Worm (Caenorhabditis elegans) whole organism, L4 larva: ENCODE results near the gene K09E3.7.

Source experiments
- F37D6.2 ChIP-seq: sonication (generic microtip); optimal IDR thresholded peaks from 2 replicates; lab custom pipeline; 2016; ENCODE audit warnings: mild to moderate bottlenecking, missing genetic modification characterization, missing compliant biosample characterization
- F49E8.2 ChIP-seq: sonication (generic microtip); optimal IDR thresholded peaks from 2 replicates; lab custom pipeline; 2016; ENCODE audit warnings: missing compliant biosample characterization, mild to moderate bottlenecking, missing genetic modification characterization, borderline replicate concordance
- T26A8.4 ChIP-seq: fragments of 200-800 bp; sonication (Bioruptor generic); IDR thresholded peaks from 2 replicates; pipeline ENCODE4 v1.3.6; 2022; ENCODE audit warnings: missing genetic modification characterization, missing compliant biosample characterization
- aha-1 ChIP-seq: fragments of 150-350 bp; peaks from one replicate; lab custom pipeline; 2014; ENCODE audit warnings: missing biosample characterization, missing genetic modification characterization
- ceh-28 ChIP-seq: fragments of 150-350 bp; optimal IDR thresholded peaks from 2 replicates; lab custom pipeline; 2014; ENCODE audit warnings: missing biosample characterization, missing genetic modification reagents, missing genetic modification characterization
- daf-16 ChIP-seq, 3 experiments: sonication (generic microtip); optimal IDR thresholded peaks; 2 replicates each; lab custom pipeline; 2016 to 2017; ENCODE audit warnings: missing genetic modification characterization in 3 of 3, missing genetic modification reagents in 3 of 3, mild to moderate bottlenecking in 2 of 3, missing compliant biosample characterization in 2 of 3, missing biosample characterization in 1 of 3, moderate library complexity in 1 of 3
- dmd-6 ChIP-seq: fragments of 200-800 bp; sonication (Bioruptor generic); IDR thresholded peaks from 2 replicates; pipeline ENCODE4 v1.3.6; 2022; ENCODE audit warnings: missing genetic modification reagents, missing genetic modification characterization, missing compliant biosample characterization
- dmd-8 ChIP-seq: fragments of 200-800 bp; sonication (Bioruptor generic); IDR thresholded peaks from 2 replicates; pipeline ENCODE4 v1.3.6; 2022; ENCODE audit warnings: missing genetic modification characterization, missing compliant biosample characterization
- dve-1 ChIP-seq: sonication (generic microtip); optimal IDR thresholded peaks from 2 replicates; lab custom pipeline; 2017; ENCODE audit warnings: antibody characterized with exemption, mild to moderate bottlenecking, missing genetic modification characterization, missing compliant biosample characterization; ENCODE audit not compliant: insufficient read depth
- egl-27 ChIP-seq: sonication (generic microtip); optimal IDR thresholded peaks from 3 replicates; lab custom pipeline; 2017; ENCODE audit warnings: missing biosample characterization, missing genetic modification reagents, missing genetic modification characterization
- fos-1 ChIP-seq: fragments of 150-350 bp; optimal IDR thresholded peaks from 2 replicates; lab custom pipeline; 2014; ENCODE audit warnings: missing biosample characterization, missing genetic modification characterization
- hif-1 ChIP-seq, 2 experiments: sonication (generic microtip); optimal IDR thresholded peaks; 2 replicates each; lab custom pipeline; 2016 to 2017; ENCODE audit warnings: missing compliant biosample characterization in 2 of 2, missing genetic modification characterization in 2 of 2, missing genetic modification reagents in 2 of 2, missing genotype in 2 of 2, mild to moderate bottlenecking in 1 of 2
- hlh-11 ChIP-seq: fragments of 200-800 bp; sonication (Bioruptor generic); optimal IDR thresholded peaks from 2 replicates; lab custom pipeline; 2018; ENCODE audit warnings: mild to moderate bottlenecking, missing genetic modification characterization, missing compliant biosample characterization
- hlh-30 ChIP-seq: sonication (generic microtip); optimal IDR thresholded peaks from 2 replicates; lab custom pipeline; 2017; ENCODE audit warnings: antibody characterized with exemption, mild to moderate bottlenecking, missing genetic modification characterization, missing compliant biosample characterization; ENCODE audit not compliant: insufficient read depth
- hmg-1.1 ChIP-seq: fragments of 200-800 bp; sonication (Bioruptor generic); IDR thresholded peaks from 2 replicates; pipeline ENCODE4 v1.3.6; 2022; ENCODE audit warnings: missing genetic modification reagents, missing genetic modification characterization, missing compliant biosample characterization
- jun-1 ChIP-seq: fragments of 150-350 bp; optimal IDR thresholded peaks from 2 replicates; lab custom pipeline; 2014; ENCODE audit warnings: missing biosample characterization, missing genetic modification reagents, missing genetic modification characterization
- lin-13 ChIP-seq: fragments of 150-350 bp; optimal IDR thresholded peaks from 2 replicates; lab custom pipeline; 2014; ENCODE audit warnings: missing biosample characterization, missing genetic modification reagents, missing genetic modification characterization
- lin-38 ChIP-seq: fragments of 200-800 bp; sonication (Bioruptor generic); IDR thresholded peaks from 2 replicates; pipeline ENCODE4 v1.3.6; 2022; ENCODE audit warnings: missing genetic modification reagents, missing genetic modification characterization, missing compliant biosample characterization
- mdl-1 ChIP-seq, 2 experiments: fragments of 150-350 bp in 1 of 2; sonication (generic microtip) in 1 of 2; optimal IDR thresholded peaks; 2 replicates each; lab custom pipeline; 2014 to 2017; ENCODE audit warnings: missing biosample characterization in 2 of 2, missing genetic modification characterization in 2 of 2
- mep-1 ChIP-seq: fragments of 150-350 bp; sonication (generic microtip); optimal IDR thresholded peaks from 3 replicates; lab custom pipeline; 2014; ENCODE audit warnings: missing biosample characterization, missing genetic modification characterization
- mxl-2 ChIP-seq: fragments of 200-800 bp; sonication (Bioruptor generic); conservative IDR thresholded peaks from 2 replicates; pipeline ENCODE4 v1.3.6; 2022; ENCODE audit warnings: missing genetic modification reagents, missing genetic modification characterization, missing compliant biosample characterization
- nhr-102 ChIP-seq: sonication (generic microtip); optimal IDR thresholded peaks from 2 replicates; lab custom pipeline; 2016; ENCODE audit warnings: mild to moderate bottlenecking, missing genetic modification characterization, moderate library complexity, missing compliant biosample characterization
- nhr-11 ChIP-seq: fragments of 150-350 bp; optimal IDR thresholded peaks from 2 replicates; lab custom pipeline; 2014; ENCODE audit warnings: missing biosample characterization, missing genetic modification characterization
- nhr-25 ChIP-seq: sonication (generic microtip); optimal IDR thresholded peaks from 2 replicates; lab custom pipeline; 2017; ENCODE audit warnings: missing genetic modification characterization, mild to moderate bottlenecking, missing compliant biosample characterization, antibody characterized with exemption, moderate library complexity, borderline replicate concordance; ENCODE audit not compliant: insufficient read depth
- nhr-28 ChIP-seq: fragments of 150-350 bp; optimal IDR thresholded peaks from 2 replicates; lab custom pipeline; 2014; ENCODE audit warnings: missing biosample characterization, missing genetic modification characterization
- nhr-6 ChIP-seq: fragments of 150-350 bp; optimal IDR thresholded peaks from 2 replicates; lab custom pipeline; 2014; ENCODE audit warnings: missing biosample characterization, missing genetic modification characterization
- php-3 ChIP-seq: fragments of 200-800 bp; sonication (Bioruptor generic); IDR thresholded peaks from 2 replicates; pipeline ENCODE4 v1.3.6; 2022; ENCODE audit warnings: missing genetic modification reagents, missing genetic modification characterization, missing compliant biosample characterization
- pqm-1 ChIP-seq: sonication (generic microtip); optimal IDR thresholded peaks from 2 replicates; lab custom pipeline; 2017; ENCODE audit warnings: missing biosample characterization, missing genetic modification characterization
- rbr-2 ChIP-seq: sonication (generic microtip); optimal IDR thresholded peaks from 2 replicates; lab custom pipeline; 2016; ENCODE audit warnings: missing genotype, missing genetic modification characterization, missing compliant biosample characterization
- sdz-12 ChIP-seq: fragments of 200-800 bp; sonication (Bioruptor generic); optimal IDR thresholded peaks from 2 replicates; lab custom pipeline; 2018; ENCODE audit warnings: mild to moderate bottlenecking, missing genetic modification characterization, missing compliant biosample characterization
- tra-1 ChIP-seq: fragments of 200-800 bp; sonication (Bioruptor generic); IDR thresholded peaks from 2 replicates; pipeline ENCODE4 v1.3.6; 2022; ENCODE audit warnings: missing genetic modification reagents, missing genetic modification characterization, missing compliant biosample characterization
- zag-1 ChIP-seq: fragments of 150-350 bp; optimal IDR thresholded peaks from 2 replicates; lab custom pipeline; 2014; ENCODE audit warnings: missing biosample characterization, missing genetic modification characterization
- ztf-7 ChIP-seq: fragments of 150-350 bp; optimal IDR thresholded peaks from 2 replicates; lab custom pipeline; 2014; ENCODE audit warnings: missing biosample characterization, missing genetic modification characterization

Gene K09E3.7

ce11 chrX:17151160-17151711 lies 16.9 kb upstream of the K09E3.7 start, which contains the start of gene mdt-1.2 (continued):
- TF ChIP-seq rbr-2 (peak; percentile 71), nhr-11 (tag; lab: Kevin White, UChicago) (peak; percentile 3), php-3 (GFP tag; lab: Robert Waterston, UW) (no peak), lin-13 (peak; percentile 1), hif-1 (tag; optimal IDR thresholded peaks at IDR 0.05; lab: Kevin White, UChicago) (peak in 1 of 2 experiments; percentile 31), mdl-1 (tag; optimal IDR thresholded peaks at IDR 0.05; lab: Kevin White, UChicago) (peak; percentile 26 to 70)

- no peak for TF ChIP-seq dmd-8 (GFP tag; lab: Robert Waterston, UW)
- TF ChIP-seq jun-1 (tag; lab: Kevin White, UChicago), result no peak
- TF ChIP-seq sdz-12 (GFP tag; lab: Kevin White, UChicago), result no peak
- TF ChIP-seq hmg-1.1 (GFP tag; lab: Robert Waterston, UW), result 0 out of 2 replicates have a peak, but pooled peaks have one; percentile 37
- no peak for TF ChIP-seq nhr-6
- no peak for TF ChIP-seq lin-38 (GFP tag; lab: Robert Waterston, UW)
- no peak for TF ChIP-seq ceh-28 (tag; lab: Kevin White, UChicago)
- TF ChIP-seq F49E8.2 (tag; lab: Kevin White, UChicago), result no peak
- TF ChIP-seq mdl-1 (tag; optimal IDR thresholded peaks at IDR 0.05; lab: Kevin White, UChicago), result no peak
- TF ChIP-seq fos-1, result no peak
- no peak for TF ChIP-seq lin-13
- peak; percentile 65 for TF ChIP-seq aha-1 (tag; lab: Kevin White, UChicago)
These were observed 15.7 kb upstream of the K09E3.7 start, which contains the start of gene T23C6.4 for ce11 chrX:17149877-17150490. Gene T23C6.4 (minus strand): TSS chrX:17149927.

ce11 chrX:17146545-17146944 lies 12.2 kb upstream of the K09E3.7 start:
- no peak for TF ChIP-seq daf-16 (GFP tag; optimal IDR thresholded peaks at IDR 0.05; lab: Kevin White, UChicago)
- peak; percentile 28 for TF ChIP-seq daf-16 (tag; optimal IDR thresholded peaks at IDR 0.05; lab: Kevin White, UChicago)
- TF ChIP-seq hlh-11, result peak; percentile 22
- peak; percentile 9 for TF ChIP-seq dve-1
- no peak for TF ChIP-seq T26A8.4 (GFP tag; lab: Robert Waterston, UW)
- peak; percentile 97 for TF ChIP-seq pqm-1 (tag; lab: Kevin White, UChicago)
- 0 out of 2 replicates have a peak, but pooled peaks have one; percentile 6 for TF ChIP-seq dmd-6
- no peak for TF ChIP-seq hmg-1.1 (GFP tag; lab: Robert Waterston, UW)
- peak; percentile 99 for TF ChIP-seq nhr-6
- TF ChIP-seq nhr-28 (tag; lab: Kevin White, UChicago), result peak; percentile 72
- TF ChIP-seq, all 104 proteins: peak for 7

- peak; percentile 28 for TF ChIP-seq dve-1
- no peak for TF ChIP-seq sdz-12 (GFP tag; lab: Kevin White, UChicago)
- TF ChIP-seq hlh-30 (tag; lab: Kevin White, UChicago), result peak; percentile 20
- peak; percentile 21 for TF ChIP-seq hlh-11
- TF ChIP-seq daf-16 (GFP tag; optimal IDR thresholded peaks at IDR 0.05; lab: Kevin White, UChicago), result no peak
- peak; percentile 98 for TF ChIP-seq daf-16 (tag; optimal IDR thresholded peaks at IDR 0.05; lab: Kevin White, UChicago)
- TF ChIP-seq ztf-7 (tag; lab: Kevin White, UChicago), result peak; percentile 43
- no peak for TF ChIP-seq F37D6.2 (tag; lab: Kevin White, UChicago)
- TF ChIP-seq nhr-102, result no peak
- peak; percentile 58 for TF ChIP-seq nhr-28 (tag; lab: Kevin White, UChicago)
- TF ChIP-seq zag-1 (tag; lab: Kevin White, UChicago), result no peak
- peak; percentile 2 for TF ChIP-seq mep-1 (tag; lab: Kevin White, UChicago)
- no peak for TF ChIP-seq tra-1
- no peak for TF ChIP-seq egl-27 (tag; lab: Kevin White, UChicago)
- peak; percentile 89 for TF ChIP-seq aha-1 (tag; lab: Kevin White, UChicago)
- TF ChIP-seq F49E8.2 (tag; lab: Kevin White, UChicago), result no peak
- TF ChIP-seq nhr-25, result no peak
- TF ChIP-seq mxl-2, result no peak
These were observed 6.1 kb upstream of the K09E3.7 start for ce11 chrX:17140447-17140846.
